Worm (Caenorhabditis elegans): ENCODE data around the gene srw-73.

Gene srw-73

DNA sequence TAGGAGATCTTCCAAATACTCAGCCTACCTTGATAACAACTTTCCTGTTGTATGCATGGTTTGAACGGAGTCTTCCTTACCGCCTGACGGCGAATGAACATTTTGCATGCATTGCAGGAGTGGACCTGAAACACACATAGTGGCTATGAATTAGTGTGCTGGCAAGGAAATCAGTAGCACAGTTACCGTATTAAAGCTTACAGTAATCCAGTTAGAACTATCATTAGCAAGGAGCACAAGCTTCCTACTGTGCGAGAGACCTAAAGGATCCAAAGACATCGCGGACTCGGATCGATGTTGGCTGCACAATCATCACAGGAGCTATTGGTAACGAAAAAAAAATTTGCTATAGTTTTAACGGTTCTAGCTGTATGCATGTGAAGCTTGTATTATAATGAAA is 17.6 kb downstream of the srw-73 start, which contains the start of gene nhr-233:
Gene nhr-233, minus strand, starts transcription at position 101 of the 400 bp plus-strand sequence.
- TF ChIP-seq egl-27 (tag; optimal IDR thresholded peaks at IDR 0.05): no peak

DNA sequence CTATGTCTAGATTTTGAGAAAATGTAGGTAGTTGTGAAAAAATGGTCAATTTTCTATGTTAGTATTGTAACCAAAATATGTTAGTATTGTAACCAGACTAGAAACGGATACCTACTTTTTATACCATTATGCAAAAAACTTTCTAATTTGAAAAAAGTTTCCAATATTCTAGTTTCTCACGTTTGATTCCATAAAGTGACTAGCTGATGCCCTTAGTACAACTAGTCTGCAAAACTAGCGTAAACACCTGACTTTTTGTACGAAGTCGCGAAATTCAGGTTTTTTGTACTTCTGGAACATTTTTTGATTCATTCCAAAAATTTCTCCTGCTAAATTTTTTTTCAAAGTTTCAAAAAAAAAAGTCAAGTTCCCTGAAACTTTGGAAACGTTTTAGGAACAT is 20.3 kb downstream of the srw-73 start:
- TF ChIP-seq egl-5 (tag; optimal IDR thresholded peaks at IDR 0.05): no peak
- TF ChIP-seq ama-1 (optimal IDR thresholded peaks at IDR 0.05): no peak
- no peak for TF ChIP-seq lin-39 (tag; optimal IDR thresholded peaks at IDR 0.05)
- TF ChIP-seq nhr-77 (tag; optimal IDR thresholded peaks at IDR 0.05): no peak
- no peak for TF ChIP-seq elt-1 (tag; optimal IDR thresholded peaks at IDR 0.05)
- TF ChIP-seq ZK546.5 (tag; optimal IDR thresholded peaks at IDR 0.05): no peak
- TF ChIP-seq aly-2 (tag; optimal IDR thresholded peaks at IDR 0.05): no peak
- TF ChIP-seq ceh-28 (tag; optimal IDR thresholded peaks at IDR 0.05): no peak
- TF ChIP-seq nhr-12 (tag; optimal IDR thresholded peaks at IDR 0.05): no peak

DNA sequence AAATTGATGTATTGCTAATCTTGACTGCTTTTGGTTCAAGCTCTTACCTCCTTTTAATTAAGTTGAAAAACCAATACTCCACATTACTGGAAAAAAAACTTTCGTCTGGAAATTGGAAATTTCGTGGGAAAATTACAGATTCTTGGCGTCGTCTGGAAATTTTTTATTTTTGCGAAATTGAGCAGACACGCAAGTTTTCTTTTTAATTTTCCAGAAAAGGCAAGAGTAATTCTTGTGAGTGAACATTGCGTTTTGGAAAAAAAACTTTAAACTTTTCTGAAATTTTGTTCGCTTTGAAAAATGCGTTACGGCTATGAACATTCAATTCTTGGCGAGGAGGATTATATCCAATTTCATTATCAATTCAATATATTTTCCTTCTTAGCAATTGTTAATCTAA is 22.7 kb downstream of the srw-73 start, which contains the start of gene sru-45:
Gene sru-45, plus strand, starts transcription at position 301 of the 400 bp plus-strand sequence.
- TF ChIP-seq lsy-12 (tag; optimal IDR thresholded peaks at IDR 0.05) (no peak), elt-3 (tag; optimal IDR thresholded peaks at IDR 0.05) (no peak), fkh-2 (tag; optimal IDR thresholded peaks at IDR 0.05) (no peak), mdl-1 (tag; optimal IDR thresholded peaks at IDR 0.05) (no peak), aly-2 (tag; optimal IDR thresholded peaks at IDR 0.05) (no peak), egl-5 (tag; optimal IDR thresholded peaks at IDR 0.05) (no peak), lin-15B (tag; optimal IDR thresholded peaks at IDR 0.05) (no peak), unc-62 (GFP tag; optimal IDR thresholded peaks at IDR 0.05) (no peak), tbx-2 (tag; optimal IDR thresholded peaks at IDR 0.05) (no peak), lin-39 (tag; optimal IDR thresholded peaks at IDR 0.05) (no peak), hmg-11 (tag; optimal IDR thresholded peaks at IDR 0.05) (no peak), R02D3.7 (tag; optimal IDR thresholded peaks at IDR 0.05) (no peak), ceh-9 (tag; optimal IDR thresholded peaks at IDR 0.05) (no peak), elt-2 (tag; optimal IDR thresholded peaks at IDR 0.05) (no peak), nhr-43 (tag; optimal IDR thresholded peaks at IDR 0.05; ENCODE audit: poor library complexity, severe bottlenecking) (no peak), nhr-76 (tag; optimal IDR thresholded peaks at IDR 0.05) (no peak), nhr-25 (tag; optimal IDR thresholded peaks at IDR 0.05) (no peak), fkh-10 (GFP tag; optimal IDR thresholded peaks at IDR 0.05) (no peak)

DNA sequence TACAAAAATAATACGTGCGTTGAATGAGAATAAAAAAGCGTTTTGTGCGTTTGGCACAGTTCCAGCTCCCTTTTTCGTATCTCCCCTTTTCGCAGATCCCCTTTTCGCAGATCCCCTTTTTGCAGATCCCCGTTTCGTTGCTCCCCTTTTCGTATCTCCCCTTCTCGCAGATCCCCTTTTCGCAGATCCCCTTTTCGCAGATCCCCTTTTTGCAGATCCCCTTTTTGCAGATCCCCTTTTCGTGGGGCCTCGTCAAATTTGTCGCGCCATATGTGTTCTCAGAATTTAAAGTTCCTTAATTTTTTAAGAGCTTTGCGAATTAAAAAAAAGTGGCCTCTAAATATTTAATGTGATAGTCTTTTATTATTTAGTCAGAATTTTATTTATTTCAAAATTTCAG is 35.4 kb downstream of the srw-73 start, which contains the start of gene Y32B12B.4:
Gene Y32B12B.4, plus strand, starts transcription at position 399 of the 400 bp plus-strand sequence.
- TF ChIP-seq sea-2 (GFP tag; optimal IDR thresholded peaks at IDR 0.05): no peak
- no peak for TF ChIP-seq elt-3 (tag; optimal IDR thresholded peaks at IDR 0.05)
- TF ChIP-seq R02D3.7 (tag; optimal IDR thresholded peaks at IDR 0.05): no peak
- no peak for TF ChIP-seq ztf-11 (tag; optimal IDR thresholded peaks at IDR 0.05)
- TF ChIP-seq lsy-12 (tag; optimal IDR thresholded peaks at IDR 0.05): no peak
- TF ChIP-seq jun-1 (tag; optimal IDR thresholded peaks at IDR 0.05): no peak
- no peak for TF ChIP-seq pqm-1 (tag; optimal IDR thresholded peaks at IDR 0.05)
- no peak for TF ChIP-seq ceh-28 (tag; optimal IDR thresholded peaks at IDR 0.05)
- TF ChIP-seq nhr-12 (tag; optimal IDR thresholded peaks at IDR 0.05): no peak

DNA sequence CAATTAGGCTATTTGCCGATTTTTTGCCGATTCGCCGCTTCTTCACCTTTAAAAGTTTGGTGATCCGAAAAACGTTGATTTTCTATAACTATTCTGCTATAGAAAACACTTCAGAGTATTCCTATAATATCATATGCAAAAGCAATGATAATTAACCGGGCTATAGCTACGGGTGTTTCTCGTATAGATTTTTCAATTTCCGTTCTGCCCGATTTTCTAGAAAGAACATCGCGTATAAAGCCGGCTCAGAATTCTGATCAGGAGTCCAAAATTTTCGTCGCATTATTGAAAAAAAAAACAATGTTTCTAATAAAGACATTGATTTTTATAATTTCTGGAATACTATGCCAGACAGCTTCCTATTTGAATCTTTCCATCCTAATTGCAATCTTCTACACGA is 37.6 kb downstream of the srw-73 start, which contains the start of gene srbc-65:
Gene srbc-65, plus strand, starts transcription at position 301 of the 400 bp plus-strand sequence.
- no peak for TF ChIP-seq mml-1 (tag; optimal IDR thresholded peaks at IDR 0.05)
- TF ChIP-seq ceh-28 (tag; optimal IDR thresholded peaks at IDR 0.05): no peak
- TF ChIP-seq lin-39 (tag; optimal IDR thresholded peaks at IDR 0.05): no peak
- no peak for TF ChIP-seq lsy-12 (tag; optimal IDR thresholded peaks at IDR 0.05)

DNA sequence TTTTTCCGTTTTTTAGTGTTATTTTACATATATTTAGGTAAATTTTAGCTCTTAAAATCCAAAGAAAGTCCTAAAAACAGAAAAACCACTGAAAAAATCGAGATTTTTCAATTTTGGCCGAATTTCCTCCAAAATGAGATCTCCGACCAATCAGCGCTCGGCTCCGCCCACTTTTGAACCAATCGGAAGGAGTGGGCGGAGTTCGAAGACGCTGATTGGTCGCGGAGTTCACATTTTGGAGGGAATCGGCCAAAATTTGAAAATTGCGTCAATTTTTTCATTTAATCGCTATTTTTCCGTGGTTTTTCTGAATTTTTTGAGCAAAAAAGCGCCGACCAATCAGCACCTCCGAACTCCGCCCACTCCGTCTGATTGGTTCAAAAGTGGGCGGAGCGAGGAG is 47.7 kb downstream of the srw-73 start:
- TF ChIP-seq eor-1 (tag; optimal IDR thresholded peaks at IDR 0.05) (no peak), nhr-25 (tag; optimal IDR thresholded peaks at IDR 0.05) (no peak), nfya-1 (tag; optimal IDR thresholded peaks at IDR 0.05; ENCODE audit: insufficient read depth) (peak; percentile 83)

All from whole organism, L3 larva.